Worm (Caenorhabditis elegans) whole organism, L3 larva: ENCODE data around the gene F26F12.3.

Experiments used
- egl-27 ChIP-seq: sonication (generic microtip); optimal IDR thresholded peaks from 4 replicates; lab custom pipeline; 2017; ENCODE audit warnings: missing biosample characterization, missing genetic modification reagents, missing genetic modification characterization
- elt-3 ChIP-seq, 3 experiments: fragments of 150-350 bp in 1 of 3; sonication (generic microtip) in 2 of 3; optimal IDR thresholded peaks; 2 replicates in 2 of 3; 4 replicates in 1 of 3; lab custom pipeline; 2014 to 2017; ENCODE audit warnings: missing biosample characterization in 3 of 3, missing genetic modification characterization in 3 of 3
- nhr-237 ChIP-seq: fragments of 150-350 bp; optimal IDR thresholded peaks from 2 replicates; lab custom pipeline; 2014; ENCODE audit warnings: missing biosample characterization, missing genetic modification characterization

- no peak for TF ChIP-seq egl-27 (tag; lab: Kevin White, UChicago)
- no peak for TF ChIP-seq nhr-237 (tag; lab: Kevin White, UChicago)
- no peak for TF ChIP-seq elt-3 (tag; optimal IDR thresholded peaks at IDR 0.05; lab: Kevin White, UChicago)
Measured at ce11 chrV:5836616-5836982, 8.9 kb downstream of the F26F12.3 start, which contains the start of gene col-140.
